Worm (Caenorhabditis elegans) whole organism, L1 larva: ENCODE measurements around the gene fbxa-95.

Experiments used
- C04F5.9 ChIP-seq: sonication (generic microtip); optimal IDR thresholded peaks from 2 replicates; lab custom pipeline; 2016; ENCODE audit warnings: missing genetic modification characterization, missing compliant biosample characterization
- C16A3.4 ChIP-seq: fragments of 150-350 bp; optimal IDR thresholded peaks from 2 replicates; lab custom pipeline; 2014; ENCODE audit warnings: missing biosample characterization, missing genetic modification characterization
- F16B12.6 ChIP-seq: fragments of 150-350 bp; optimal IDR thresholded peaks from 2 replicates; lab custom pipeline; 2014; ENCODE audit warnings: missing biosample characterization, missing genetic modification characterization
- Y116A8C.19 ChIP-seq: sonication (generic microtip); optimal IDR thresholded peaks from 2 replicates; lab custom pipeline; 2016; ENCODE audit warnings: missing compliant biosample characterization, missing genetic modification characterization, borderline replicate concordance
- alr-1 ChIP-seq: fragments of 200-800 bp; sonication (Bioruptor generic); optimal IDR thresholded peaks from 2 replicates; lab custom pipeline; 2018; ENCODE audit warnings: borderline replicate concordance, mild to moderate bottlenecking, missing genetic modification characterization, missing compliant biosample characterization
- aly-2 ChIP-seq: fragments of 150-350 bp; optimal IDR thresholded peaks from 2 replicates; lab custom pipeline; 2014; ENCODE audit warnings: missing biosample characterization, missing genetic modification characterization
- ceh-8 ChIP-seq: fragments of 200-800 bp; sonication (Bioruptor generic); optimal IDR thresholded peaks from 2 replicates; lab custom pipeline; 2018; ENCODE audit warnings: mild to moderate bottlenecking, missing genetic modification characterization, moderate library complexity, missing compliant biosample characterization
- efl-1 ChIP-seq, 4 experiments: fragments of 150-350 bp; optimal IDR thresholded peaks in 3 of 4; peaks in 1 of 4; 1 replicate in 1 of 4; 2 replicates in 3 of 4; lab custom pipeline; 2014; ENCODE audit warnings: missing biosample characterization in 2 of 4, missing genetic modification characterization in 2 of 4, missing genetic modification reagents in 2 of 4
- efl-3 ChIP-seq: fragments of 200-800 bp; sonication (Bioruptor generic); optimal IDR thresholded peaks from 2 replicates; lab custom pipeline; 2018; ENCODE audit warnings: mild to moderate bottlenecking, missing genetic modification characterization, missing compliant biosample characterization
- egl-27 ChIP-seq, 2 experiments: fragments of 150-350 bp in 1 of 2; sonication (generic microtip); optimal IDR thresholded peaks; 3 replicates each; lab custom pipeline; 2017 to 2018; ENCODE audit warnings: missing biosample characterization in 2 of 2, missing genetic modification characterization in 2 of 2, missing genetic modification reagents in 2 of 2
- elt-2 ChIP-seq: sonication (generic microtip); optimal IDR thresholded peaks from 2 replicates; lab custom pipeline; 2016; ENCODE audit warnings: missing genetic modification characterization, mild to moderate bottlenecking, inconsistent platforms, missing compliant biosample characterization, missing genetic modification reagents
- elt-3 ChIP-seq, 6 experiments: fragments of 150-350 bp in 1 of 6; sonication (generic microtip); optimal IDR thresholded peaks; 2 replicates each; lab custom pipeline; 2017 to 2018; ENCODE audit warnings: missing biosample characterization in 6 of 6, missing genetic modification characterization in 6 of 6, inconsistent platforms in 1 of 6
- ets-5 ChIP-seq: fragments of 200-800 bp; sonication (Bioruptor generic); IDR thresholded peaks from 2 replicates; pipeline ENCODE4 v1.3.6; 2022; ENCODE audit warnings: missing genetic modification characterization, missing compliant biosample characterization
- fkh-10 ChIP-seq: sonication (generic microtip); optimal IDR thresholded peaks from 2 replicates; lab custom pipeline; 2017; ENCODE audit warnings: missing biosample characterization, missing genetic modification reagents, missing genetic modification characterization
- fkh-4 ChIP-seq: sonication (generic microtip); optimal IDR thresholded peaks from 2 replicates; lab custom pipeline; 2016; ENCODE audit warnings: missing compliant biosample characterization, missing genetic modification characterization, borderline replicate concordance
- fkh-8 ChIP-seq: sonication (generic microtip); optimal IDR thresholded peaks from 2 replicates; lab custom pipeline; 2016; ENCODE audit warnings: mild to moderate bottlenecking, missing genetic modification characterization, missing compliant biosample characterization
- fos-1 ChIP-seq: fragments of 150-350 bp; optimal IDR thresholded peaks from 2 replicates; lab custom pipeline; 2014; ENCODE audit warnings: missing biosample characterization, missing genetic modification characterization
- grh-1 ChIP-seq: fragments of 200-800 bp; sonication (Bioruptor generic); IDR thresholded peaks from 2 replicates; pipeline ENCODE4 v1.3.6; 2022; ENCODE audit warnings: missing genetic modification reagents, missing genetic modification characterization, missing compliant biosample characterization
- hlh-4 ChIP-seq: sonication (generic microtip); optimal IDR thresholded peaks from 2 replicates; lab custom pipeline; 2016; ENCODE audit warnings: mild to moderate bottlenecking, missing genetic modification characterization, missing compliant biosample characterization
- hpl-2 ChIP-seq: fragments of 150-350 bp; optimal IDR thresholded peaks from 2 replicates; lab custom pipeline; 2014; ENCODE audit warnings: missing biosample characterization, missing genetic modification reagents, missing genetic modification characterization
- isw-1 ChIP-seq: fragments of 200-800 bp; sonication (Bioruptor generic); IDR thresholded peaks from 2 replicates; pipeline ENCODE4 v1.3.6; 2022; ENCODE audit warnings: missing genetic modification characterization, missing compliant biosample characterization
- jun-1 ChIP-seq: fragments of 150-350 bp; optimal IDR thresholded peaks from 2 replicates; lab custom pipeline; 2014; ENCODE audit warnings: missing biosample characterization, missing genetic modification reagents, missing genetic modification characterization
- lin-14 ChIP-seq: fragments of 200-800 bp; sonication (Bioruptor generic); optimal IDR thresholded peaks from 2 replicates; lab custom pipeline; 2018; ENCODE audit warnings: mild to moderate bottlenecking, missing genetic modification characterization, moderate library complexity, missing compliant biosample characterization
- lin-15B ChIP-seq: fragments of 150-350 bp; sonication (generic microtip); optimal IDR thresholded peaks from 3 replicates; lab custom pipeline; 2014; ENCODE audit warnings: missing biosample characterization, missing genetic modification characterization
- lir-3 ChIP-seq: sonication (generic microtip); optimal IDR thresholded peaks from 2 replicates; lab custom pipeline; 2016; ENCODE audit warnings: mild to moderate bottlenecking, missing genetic modification characterization, moderate library complexity, missing compliant biosample characterization; ENCODE audit not compliant: poor library complexity
- lsy-2 ChIP-seq, 2 experiments: fragments of 150-350 bp; optimal IDR thresholded peaks; 2 replicates each; lab custom pipeline; 2014; ENCODE audit warnings: missing biosample characterization in 2 of 2, missing genetic modification characterization in 2 of 2
- mab-9 ChIP-seq: fragments of 200-800 bp; sonication (Bioruptor generic); IDR thresholded peaks from 2 replicates; pipeline ENCODE4 v1.3.6; 2022; ENCODE audit warnings: missing genetic modification reagents, missing genetic modification characterization, missing compliant biosample characterization
- mef-2 ChIP-seq: fragments of 150-350 bp; optimal IDR thresholded peaks from 2 replicates; lab custom pipeline; 2014; ENCODE audit warnings: missing biosample characterization, missing genetic modification characterization
- mep-1 ChIP-seq: fragments of 150-350 bp; optimal IDR thresholded peaks from 2 replicates; lab custom pipeline; 2014; ENCODE audit warnings: missing biosample characterization, missing genetic modification characterization
- nhr-11 ChIP-seq: fragments of 150-350 bp; optimal IDR thresholded peaks from 2 replicates; lab custom pipeline; 2014; ENCODE audit warnings: missing biosample characterization, missing genetic modification characterization
- nhr-28 ChIP-seq: fragments of 150-350 bp; optimal IDR thresholded peaks from 2 replicates; lab custom pipeline; 2014; ENCODE audit warnings: missing biosample characterization, missing genetic modification characterization
- nhr-47 ChIP-seq: sonication (generic microtip); optimal IDR thresholded peaks from 2 replicates; lab custom pipeline; 2016; ENCODE audit warnings: mild to moderate bottlenecking, missing genetic modification characterization, moderate library complexity, missing compliant biosample characterization
- nhr-71 ChIP-seq: sonication (generic microtip); optimal IDR thresholded peaks from 2 replicates; lab custom pipeline; 2016; ENCODE audit warnings: mild to moderate bottlenecking, missing genetic modification characterization, moderate library complexity, missing compliant biosample characterization
- nhr-84 ChIP-seq: sonication (generic microtip); optimal IDR thresholded peaks from 2 replicates; lab custom pipeline; 2017; ENCODE audit warnings: missing biosample characterization, missing genetic modification characterization
- nhr-90 ChIP-seq: sonication (generic microtip); optimal IDR thresholded peaks from 2 replicates; lab custom pipeline; 2016; ENCODE audit warnings: mild to moderate bottlenecking, missing genetic modification characterization, missing compliant biosample characterization; ENCODE audit not compliant: poor library complexity
- pag-3 ChIP-seq: sonication (generic microtip); optimal IDR thresholded peaks from 2 replicates; lab custom pipeline; 2017; ENCODE audit warnings: missing genetic modification characterization, mild to moderate bottlenecking, missing compliant biosample characterization, antibody characterized with exemption, borderline replicate concordance; ENCODE audit not compliant: insufficient read depth
- pax-3 ChIP-seq: fragments of 200-800 bp; sonication (Bioruptor generic); optimal IDR thresholded peaks from 2 replicates; lab custom pipeline; 2018; ENCODE audit warnings: mild to moderate bottlenecking, missing genetic modification characterization, moderate library complexity, missing compliant biosample characterization
- pqm-1 ChIP-seq: sonication (generic microtip); optimal IDR thresholded peaks from 3 replicates; lab custom pipeline; 2017; ENCODE audit warnings: missing biosample characterization, missing genetic modification characterization
- rnt-1 ChIP-seq: sonication (generic microtip); optimal IDR thresholded peaks from 2 replicates; lab custom pipeline; 2016; ENCODE audit warnings: mild to moderate bottlenecking, missing genetic modification characterization, moderate library complexity, missing compliant biosample characterization
- snpc-4 ChIP-seq: fragments of 150-350 bp; optimal IDR thresholded peaks from 2 replicates; lab custom pipeline; 2014; ENCODE audit warnings: missing biosample characterization, missing genetic modification characterization
- snu-23 ChIP-seq: sonication (generic microtip); optimal IDR thresholded peaks from 2 replicates; lab custom pipeline; 2016; ENCODE audit warnings: missing genetic modification characterization, missing compliant biosample characterization
- sox-4 ChIP-seq: sonication (generic microtip); optimal IDR thresholded peaks from 2 replicates; lab custom pipeline; 2016; ENCODE audit warnings: missing genetic modification characterization, missing compliant biosample characterization
- sptf-1 ChIP-seq: fragments of 150-350 bp; optimal IDR thresholded peaks from 2 replicates; lab custom pipeline; 2014; ENCODE audit warnings: missing biosample characterization, missing genetic modification characterization
- swsn-7 ChIP-seq: sonication (generic microtip); optimal IDR thresholded peaks from 2 replicates; lab custom pipeline; 2016; ENCODE audit warnings: missing genetic modification characterization, missing compliant biosample characterization
- tlp-1 ChIP-seq: fragments of 150-350 bp; optimal IDR thresholded peaks from 2 replicates; lab custom pipeline; 2014; ENCODE audit warnings: missing biosample characterization, missing genetic modification characterization
- unc-130 ChIP-seq: fragments of 150-350 bp; optimal IDR thresholded peaks from 2 replicates; lab custom pipeline; 2017; ENCODE audit warnings: missing biosample characterization, missing genetic modification characterization, inconsistent platforms
- unc-30 ChIP-seq: sonication (generic microtip); optimal IDR thresholded peaks from 2 replicates; lab custom pipeline; 2017; ENCODE audit warnings: missing biosample characterization, missing genetic modification characterization
- unc-62 ChIP-seq: fragments of 150-350 bp; optimal IDR thresholded peaks from 2 replicates; lab custom pipeline; 2014; ENCODE audit warnings: missing biosample characterization, missing genetic modification reagents, missing genetic modification characterization
- unc-86 ChIP-seq: sonication (generic microtip); optimal IDR thresholded peaks from 2 replicates; lab custom pipeline; 2016; ENCODE audit warnings: missing genetic modification characterization, missing compliant biosample characterization
- zag-1 ChIP-seq: fragments of 150-350 bp; optimal IDR thresholded peaks from 2 replicates; lab custom pipeline; 2014; ENCODE audit warnings: missing biosample characterization, missing genetic modification characterization
- zip-4 ChIP-seq: fragments of 200-800 bp; sonication (Bioruptor generic); optimal IDR thresholded peaks from 2 replicates; lab custom pipeline; 2018; ENCODE audit warnings: mild to moderate bottlenecking, missing genetic modification characterization, moderate library complexity, missing compliant biosample characterization

The fbxa-95 gene

ce11 chrV:15569702-15570430, 1.4 kb upstream of the fbxa-95 start, which contains the start of gene lsm-5:
Gene lsm-5, plus strand, starts transcription at chrV:15570380.
- TF ChIP-seq fos-1 = peak; percentile 11
- no peak for TF ChIP-seq pag-3 (tag; lab: Kevin White, UChicago)
- TF ChIP-seq nhr-90 = peak; percentile 13
- no peak for TF ChIP-seq mab-9 (GFP tag; lab: Robert Waterston, UW)
- TF ChIP-seq efl-3 = no peak
- TF ChIP-seq lir-3 (tag; lab: Kevin White, UChicago) = no peak
- TF ChIP-seq hpl-2 (GFP tag; lab: Kevin White, UChicago) = no peak
- TF ChIP-seq Y116A8C.19 (tag; lab: Kevin White, UChicago) = no peak
- TF ChIP-seq lin-15B (tag; lab: Kevin White, UChicago) = peak; percentile 34
- peak; percentile 2 for TF ChIP-seq elt-2 (tag; lab: Kevin White, UChicago)
- TF ChIP-seq egl-27 (tag; optimal IDR thresholded peaks at IDR 0.05; lab: Kevin White, UChicago) = no peak
- peak; percentile 5 for TF ChIP-seq unc-86
- peak; percentile 65 to 82 for TF ChIP-seq lsy-2 (tag; optimal IDR thresholded peaks at IDR 0.05; lab: Kevin White, UChicago)
- no peak for TF ChIP-seq nhr-84 (tag; lab: Kevin White, UChicago)
- no peak for TF ChIP-seq alr-1
- TF ChIP-seq tlp-1 (tag; lab: Kevin White, UChicago) = no peak
- TF ChIP-seq C16A3.4 (tag; lab: Kevin White, UChicago) = peak; percentile 56
- TF ChIP-seq rnt-1 = peak; percentile 51
- TF ChIP-seq isw-1 (GFP tag; lab: Robert Waterston, UW) = peak; percentile 39
- TF ChIP-seq nhr-71 (tag; lab: Kevin White, UChicago) = peak; percentile 64
- no peak for TF ChIP-seq pax-3 (tag; lab: Kevin White, UChicago)
- peak; percentile 93 for TF ChIP-seq aly-2 (tag; lab: Kevin White, UChicago)
- no peak for TF ChIP-seq nhr-11
- peak; percentile 56 for TF ChIP-seq snpc-4 (tag; lab: Kevin White, UChicago)
- TF ChIP-seq ceh-8 (GFP tag; lab: Kevin White, UChicago) = no peak
- no peak for TF ChIP-seq fkh-10 (GFP tag; lab: Kevin White, UChicago)
- TF ChIP-seq mep-1 (tag; lab: Kevin White, UChicago) = peak; percentile 50
- no peak for TF ChIP-seq jun-1
- peak; percentile 96 to 97 for TF ChIP-seq efl-1 (optimal IDR thresholded peaks at IDR 0.05; lab: Kevin White, UChicago)
- TF ChIP-seq efl-1 (GFP tag; optimal IDR thresholded peaks at IDR 0.05 in 1 of 2; lab: Kevin White, UChicago) = peak; percentile 95 to 99
- TF ChIP-seq mef-2 (tag; lab: Kevin White, UChicago) = no peak
- no peak for TF ChIP-seq sox-4 (tag; lab: Kevin White, UChicago)
- peak in 1 of 6 experiments; percentile 58 for TF ChIP-seq elt-3 (tag; optimal IDR thresholded peaks at IDR 0.05; lab: Kevin White, UChicago)
- TF ChIP-seq nhr-28 (tag; lab: Kevin White, UChicago) = no peak
- TF ChIP-seq hlh-4 (tag; lab: Kevin White, UChicago) = no peak
- TF ChIP-seq grh-1 (GFP tag; lab: Robert Waterston, UW) = no peak
- peak; percentile 32 for TF ChIP-seq swsn-7 (tag; lab: Kevin White, UChicago)
- TF ChIP-seq zag-1 = no peak
- TF ChIP-seq C04F5.9 = no peak
- peak; percentile 4 for TF ChIP-seq fkh-8 (tag; lab: Kevin White, UChicago)
- TF ChIP-seq snu-23 (GFP tag; lab: Kevin White, UChicago) = peak; percentile 62
- TF ChIP-seq pqm-1 (tag; lab: Kevin White, UChicago) = no peak
- TF ChIP-seq unc-130 (tag; lab: Kevin White, UChicago) = peak; percentile 50
- TF ChIP-seq unc-30 (tag; lab: Kevin White, UChicago) = no peak
- TF ChIP-seq lin-14 (GFP tag; lab: Kevin White, UChicago) = peak; percentile 63
- no peak for TF ChIP-seq ets-5 (GFP tag; lab: Robert Waterston, UW)
- TF ChIP-seq zip-4 = no peak
- peak; percentile 55 for TF ChIP-seq nhr-47
- no peak for TF ChIP-seq unc-62 (GFP tag; lab: Kevin White, UChicago)
- TF ChIP-seq sptf-1 = no peak
- no peak for TF ChIP-seq fkh-4 (tag; lab: Kevin White, UChicago)
- peak; percentile 19 for TF ChIP-seq F16B12.6 (tag; lab: Kevin White, UChicago)
